Worm (Caenorhabditis elegans) whole organism, L2 larva: ENCODE data around the gene F54H5.2.

Experiments used
- C34F6.9 ChIP-seq: fragments of 150-350 bp; optimal IDR thresholded peaks from 2 replicates; lab custom pipeline; 2014; ENCODE audit warnings: missing biosample characterization, missing genetic modification characterization
- F13H6.1 ChIP-seq: sonication (generic microtip); optimal IDR thresholded peaks from 2 replicates; lab custom pipeline; 2016; ENCODE audit warnings: missing genetic modification characterization, missing compliant biosample characterization
- R02D3.7 ChIP-seq: fragments of 150-350 bp; optimal IDR thresholded peaks from 2 replicates; lab custom pipeline; 2014; ENCODE audit warnings: missing biosample characterization, missing genetic modification characterization
- Y55F3AM.14 ChIP-seq: fragments of 200-800 bp; sonication (Bioruptor generic); optimal IDR thresholded peaks from 2 replicates; lab custom pipeline; 2018; ENCODE audit warnings: mild to moderate bottlenecking, missing genetic modification characterization, missing compliant biosample characterization
- ZK546.5 ChIP-seq: sonication (generic microtip); optimal IDR thresholded peaks from 2 replicates; lab custom pipeline; 2017; ENCODE audit warnings: missing biosample characterization, missing genetic modification characterization
- alr-1 ChIP-seq: fragments of 150-350 bp; optimal IDR thresholded peaks from 2 replicates; lab custom pipeline; 2014; ENCODE audit warnings: missing biosample characterization, missing genetic modification characterization
- aly-2 ChIP-seq: fragments of 150-350 bp; optimal IDR thresholded peaks from 2 replicates; lab custom pipeline; 2014; ENCODE audit warnings: missing biosample characterization, missing genetic modification characterization
- blmp-1 ChIP-seq: sonication (generic microtip); optimal IDR thresholded peaks from 2 replicates; lab custom pipeline; 2017; ENCODE audit warnings: missing genetic modification characterization, mild to moderate bottlenecking, missing compliant biosample characterization, antibody characterized with exemption, moderate library complexity; ENCODE audit not compliant: insufficient read depth
- crh-2 ChIP-seq: sonication (generic microtip); optimal IDR thresholded peaks from 2 replicates; lab custom pipeline; 2017; ENCODE audit warnings: missing biosample characterization, missing genetic modification characterization
- egl-27 ChIP-seq: sonication (generic microtip); optimal IDR thresholded peaks from 3 replicates; lab custom pipeline; 2017; ENCODE audit warnings: missing biosample characterization, missing genetic modification reagents, missing genetic modification characterization
- elt-1 ChIP-seq: fragments of 150-350 bp; optimal IDR thresholded peaks from 2 replicates; lab custom pipeline; 2014; ENCODE audit warnings: missing biosample characterization, missing genetic modification characterization
- elt-3 ChIP-seq: sonication (generic microtip); optimal IDR thresholded peaks from 2 replicates; lab custom pipeline; 2017; ENCODE audit warnings: missing biosample characterization, missing genetic modification characterization
- fos-1 ChIP-seq: fragments of 150-350 bp; optimal IDR thresholded peaks from 2 replicates; lab custom pipeline; 2014; ENCODE audit warnings: missing biosample characterization, missing genetic modification characterization
- gmeb-1 ChIP-seq: fragments of 150-350 bp; optimal IDR thresholded peaks from 2 replicates; lab custom pipeline; 2014; ENCODE audit warnings: missing biosample characterization, missing genetic modification characterization
- lin-11 ChIP-seq: fragments of 150-350 bp; sonication (generic microtip); optimal IDR thresholded peaks from 2 replicates; lab custom pipeline; 2014; ENCODE audit warnings: missing biosample characterization, missing genetic modification characterization, inconsistent platforms, mixed read lengths
- lin-13 ChIP-seq: fragments of 150-350 bp; optimal IDR thresholded peaks from 2 replicates; lab custom pipeline; 2014; ENCODE audit warnings: missing biosample characterization, missing genetic modification reagents, missing genetic modification characterization
- lin-39 ChIP-seq: fragments of 150-350 bp; optimal IDR thresholded peaks from 2 replicates; lab custom pipeline; 2014; ENCODE audit warnings: missing biosample characterization, missing genetic modification reagents, missing genetic modification characterization
- lsy-2 ChIP-seq, 2 experiments: fragments of 150-350 bp in 1 of 2; sonication (generic microtip) in 1 of 2; optimal IDR thresholded peaks; 2 replicates each; lab custom pipeline; 2014 to 2017; ENCODE audit warnings: missing biosample characterization in 2 of 2, missing genetic modification characterization in 2 of 2
- mbf-1 ChIP-seq: sonication (generic microtip); optimal IDR thresholded peaks from 2 replicates; lab custom pipeline; 2017; ENCODE audit warnings: missing biosample characterization, missing genetic modification characterization
- mdl-1 ChIP-seq, 2 experiments: fragments of 150-350 bp in 1 of 2; sonication (generic microtip) in 1 of 2; optimal IDR thresholded peaks; 2 replicates each; lab custom pipeline; 2017; ENCODE audit warnings: missing biosample characterization in 2 of 2, missing genetic modification characterization in 2 of 2
- nhr-10 ChIP-seq: sonication (generic microtip); optimal IDR thresholded peaks from 2 replicates; lab custom pipeline; 2017; ENCODE audit warnings: missing biosample characterization, missing genetic modification characterization
- nhr-11 ChIP-seq: fragments of 150-350 bp; optimal IDR thresholded peaks from 2 replicates; lab custom pipeline; 2014; ENCODE audit warnings: missing biosample characterization, missing genetic modification characterization
- nhr-129 ChIP-seq: fragments of 150-350 bp; optimal IDR thresholded peaks from 2 replicates; lab custom pipeline; 2014; ENCODE audit warnings: missing biosample characterization, missing genetic modification characterization
- nhr-21 ChIP-seq: fragments of 150-350 bp; optimal IDR thresholded peaks from 2 replicates; lab custom pipeline; 2014; ENCODE audit warnings: missing biosample characterization, missing genetic modification characterization
- nhr-237 ChIP-seq: fragments of 150-350 bp; optimal IDR thresholded peaks from 2 replicates; lab custom pipeline; 2014; ENCODE audit warnings: missing biosample characterization, missing genetic modification characterization
- nhr-25 ChIP-seq: fragments of 150-350 bp; sonication (generic microtip); optimal IDR thresholded peaks from 3 replicates; lab custom pipeline; 2014; ENCODE audit warnings: missing biosample characterization, missing genetic modification characterization
- nhr-6 ChIP-seq: fragments of 150-350 bp; optimal IDR thresholded peaks from 2 replicates; lab custom pipeline; 2014; ENCODE audit warnings: missing biosample characterization, missing genetic modification characterization
- nhr-77 ChIP-seq: fragments of 150-350 bp; optimal IDR thresholded peaks from 2 replicates; lab custom pipeline; 2014; ENCODE audit warnings: missing biosample characterization, missing genetic modification characterization
- peb-1 ChIP-seq: fragments of 150-350 bp; optimal IDR thresholded peaks from 2 replicates; lab custom pipeline; 2014; ENCODE audit warnings: missing biosample characterization, missing genetic modification characterization
- sem-4 ChIP-seq: fragments of 150-350 bp; optimal IDR thresholded peaks from 2 replicates; lab custom pipeline; 2014; ENCODE audit warnings: missing biosample characterization, missing genetic modification reagents, missing genetic modification characterization
- skn-1 ChIP-seq: sonication (generic microtip); optimal IDR thresholded peaks from 2 replicates; lab custom pipeline; 2017; ENCODE audit warnings: missing biosample characterization, missing genetic modification characterization
- sma-9 ChIP-seq, 2 experiments: fragments of 150-350 bp in 1 of 2; sonication (generic microtip) in 1 of 2; optimal IDR thresholded peaks; 2 replicates each; lab custom pipeline; 2014 to 2016; ENCODE audit warnings: missing genetic modification characterization in 2 of 2, mild to moderate bottlenecking in 1 of 2, missing biosample characterization in 1 of 2, missing compliant biosample characterization in 1 of 2, missing genetic modification reagents in 1 of 2, moderate library complexity in 1 of 2
- snpc-4 ChIP-seq: fragments of 150-350 bp; optimal IDR thresholded peaks from 2 replicates; lab custom pipeline; 2014; ENCODE audit warnings: missing biosample characterization, missing genetic modification characterization
- unc-39 ChIP-seq: fragments of 150-350 bp; optimal IDR thresholded peaks from 2 replicates; lab custom pipeline; 2014; ENCODE audit warnings: missing biosample characterization, missing genetic modification characterization
- unc-62 ChIP-seq: fragments of 150-350 bp; optimal IDR thresholded peaks from 2 replicates; lab custom pipeline; 2014; ENCODE audit warnings: missing biosample characterization, missing genetic modification reagents, missing genetic modification characterization
- zag-1 ChIP-seq: fragments of 150-350 bp; optimal IDR thresholded peaks from 2 replicates; lab custom pipeline; 2014; ENCODE audit warnings: missing biosample characterization, missing genetic modification characterization
- ztf-11 ChIP-seq: sonication (generic microtip); optimal IDR thresholded peaks from 2 replicates; lab custom pipeline; 2017; ENCODE audit warnings: missing biosample characterization, missing genetic modification characterization
- ztf-4 ChIP-seq: fragments of 150-350 bp; optimal IDR thresholded peaks from 2 replicates; lab custom pipeline; 2014; ENCODE audit warnings: missing biosample characterization, missing genetic modification characterization

The F54H5.2 gene

ce11 chrII:6588605-6589292 is 38.5 kb upstream of the F54H5.2 start, which contains the start of gene icd-1 (continued):
- TF ChIP-seq lin-39 (tag; lab: Kevin White, UChicago) (peak; percentile 68), peb-1 (tag; lab: Kevin White, UChicago) (no peak)

DNA sequence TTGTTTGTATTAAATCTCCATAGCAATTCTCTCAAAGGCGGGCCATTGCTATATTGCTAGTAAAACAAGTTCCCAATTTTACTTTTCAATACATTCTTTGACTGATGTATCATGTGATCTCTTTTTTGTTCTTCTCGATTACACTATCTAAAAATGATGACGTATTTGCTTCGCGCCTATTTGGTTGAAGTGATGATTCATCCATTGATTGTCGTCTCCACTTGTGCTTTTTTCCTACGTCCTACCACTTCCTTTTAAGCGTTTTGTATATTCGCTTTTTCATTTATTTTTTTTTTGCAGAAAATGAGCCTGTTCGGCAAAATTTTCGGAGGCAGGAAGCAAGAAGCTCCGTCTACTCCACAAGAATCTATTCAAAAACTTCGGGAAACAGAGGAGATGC is 37.9 kb upstream of the F54H5.2 start, which contains the start of gene vps-32.1:
vps-32.1 (plus strand) TSS at position 301 of the 400 bp plus-strand sequence.
- TF ChIP-seq Y55F3AM.14: no peak
- no peak for TF ChIP-seq nhr-21
- no peak for TF ChIP-seq nhr-10 (tag; lab: Kevin White, UChicago)
- TF ChIP-seq F13H6.1: no peak
- peak; percentile 25 for TF ChIP-seq blmp-1 (tag; lab: Kevin White, UChicago)
- TF ChIP-seq fos-1: peak; percentile 88
- no peak for TF ChIP-seq elt-1 (tag; lab: Kevin White, UChicago)
- TF ChIP-seq alr-1 (tag; lab: Kevin White, UChicago): no peak
- TF ChIP-seq zag-1 (tag; lab: Kevin White, UChicago): no peak
- peak; percentile 29 for TF ChIP-seq crh-2 (tag; lab: Kevin White, UChicago)
- TF ChIP-seq skn-1 (tag; lab: Kevin White, UChicago): no peak
- no peak for TF ChIP-seq ZK546.5 (tag; lab: Kevin White, UChicago)
- no peak for TF ChIP-seq nhr-11 (tag; lab: Kevin White, UChicago)
- no peak for TF ChIP-seq lin-13 (GFP tag; lab: Kevin White, UChicago)
- no peak for TF ChIP-seq nhr-6 (tag; lab: Kevin White, UChicago)
- TF ChIP-seq lin-11 (tag; lab: Kevin White, UChicago): no peak
- TF ChIP-seq mdl-1 (tag; optimal IDR thresholded peaks at IDR 0.05; lab: Kevin White, UChicago): no peak
- TF ChIP-seq nhr-237 (tag; lab: Kevin White, UChicago): no peak
- TF ChIP-seq nhr-25 (tag; lab: Kevin White, UChicago): no peak
- TF ChIP-seq nhr-77: no peak
- TF ChIP-seq aly-2: no peak
- no peak for TF ChIP-seq C34F6.9 (tag; lab: Kevin White, UChicago)
- TF ChIP-seq lsy-2 (tag; optimal IDR thresholded peaks at IDR 0.05; lab: Kevin White, UChicago): no peak
- no peak for TF ChIP-seq mbf-1 (tag; lab: Kevin White, UChicago)
- TF ChIP-seq sem-4 (tag; lab: Kevin White, UChicago): no peak
- no peak for TF ChIP-seq snpc-4
- no peak for TF ChIP-seq unc-62
- TF ChIP-seq ztf-4 (tag; lab: Kevin White, UChicago): no peak
- TF ChIP-seq elt-3 (tag; lab: Kevin White, UChicago): no peak
- TF ChIP-seq ztf-11 (tag; lab: Kevin White, UChicago): no peak
- no peak for TF ChIP-seq R02D3.7 (tag; lab: Kevin White, UChicago)
- TF ChIP-seq sma-9 (GFP tag; optimal IDR thresholded peaks at IDR 0.05; lab: Kevin White, UChicago): peak; percentile 48
- TF ChIP-seq sma-9 (tag; optimal IDR thresholded peaks at IDR 0.05; lab: Kevin White, UChicago): no peak

DNA sequence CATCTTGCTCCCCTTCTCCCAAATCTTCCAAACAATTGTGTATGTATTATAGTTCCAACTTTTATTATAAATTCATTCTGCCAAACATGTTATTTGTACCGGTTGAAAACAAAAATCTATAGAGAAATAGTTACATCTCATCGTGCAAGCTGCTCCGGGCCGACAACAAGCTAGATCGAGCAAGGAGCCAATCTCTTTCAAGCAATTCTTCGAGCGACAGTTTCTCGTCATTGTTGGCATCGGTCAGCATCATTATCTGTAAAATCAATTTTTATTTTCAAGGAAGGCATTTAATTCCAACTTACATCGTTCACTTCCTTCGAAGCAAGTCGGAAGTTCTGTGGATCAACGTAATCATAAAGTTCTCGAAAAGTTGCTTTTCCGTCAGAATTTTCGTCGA is 36.3 kb upstream of the F54H5.2 start:
- TF ChIP-seq nhr-129 (tag; lab: Kevin White, UChicago) (no peak), aly-2 (no peak), ztf-11 (tag; lab: Kevin White, UChicago) (no peak), Y55F3AM.14 (no peak), ztf-4 (tag; lab: Kevin White, UChicago) (no peak)

DNA sequence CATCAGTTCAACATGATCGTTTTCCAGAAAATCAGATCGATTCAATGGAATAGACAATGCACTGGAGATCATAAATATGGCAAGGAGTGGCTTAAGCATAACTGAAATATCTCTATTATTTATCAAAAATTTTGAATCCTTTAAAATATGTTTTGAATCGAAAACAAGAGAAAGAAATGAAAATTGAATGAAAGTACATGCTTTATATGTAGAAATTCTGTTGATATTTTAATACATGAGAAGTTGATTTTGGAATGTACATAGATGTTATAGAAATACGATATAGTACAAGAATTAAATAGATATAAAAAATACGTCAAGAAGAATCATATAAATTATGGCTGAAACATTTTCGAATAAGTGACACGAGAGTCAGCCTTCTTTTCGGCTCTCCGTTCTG is 35.0 kb upstream of the F54H5.2 start, which contains the start of gene C56C10.9:
C56C10.9 (minus strand) TSS at position 101 of the 400 bp plus-strand sequence.
- TF ChIP-seq gmeb-1 (tag; lab: Kevin White, UChicago) (no peak), unc-39 (tag; lab: Kevin White, UChicago) (no peak), alr-1 (tag; lab: Kevin White, UChicago) (no peak), mbf-1 (tag; lab: Kevin White, UChicago) (no peak), skn-1 (tag; lab: Kevin White, UChicago) (no peak), egl-27 (no peak), R02D3.7 (tag; lab: Kevin White, UChicago) (no peak), ztf-4 (tag; lab: Kevin White, UChicago) (no peak), peb-1 (tag; lab: Kevin White, UChicago) (no peak), sma-9 (GFP tag; optimal IDR thresholded peaks at IDR 0.05; lab: Kevin White, UChicago) (no peak), sma-9 (tag; optimal IDR thresholded peaks at IDR 0.05; lab: Kevin White, UChicago) (no peak)
